Worm (Caenorhabditis elegans): ENCODE results near the gene Y39G8B.9.

DNA sequence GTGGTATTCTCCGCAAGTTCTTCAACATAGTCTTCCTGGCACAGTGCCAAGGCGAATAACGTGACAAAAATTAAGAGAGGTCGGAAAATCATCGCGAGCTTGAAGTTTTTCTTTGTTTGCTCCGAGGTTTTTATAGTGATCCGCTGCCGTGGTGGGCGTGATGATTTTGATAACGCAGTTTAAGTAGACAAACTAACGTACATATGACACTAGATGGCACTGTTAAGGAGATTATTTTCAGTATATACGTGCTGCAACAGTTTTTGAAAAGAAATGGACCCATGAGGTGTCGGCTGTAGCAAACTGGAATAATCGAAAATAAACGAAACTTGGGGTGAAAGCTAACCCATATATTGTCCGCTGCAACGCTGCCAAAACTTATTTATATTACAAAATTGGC is 21.0 kb downstream of the Y39G8B.9 start, which contains the start of gene F01D5.5:
- TF ChIP-seq med-1 (GFP tag; optimal IDR thresholded peaks at IDR 0.05; ENCODE audit: insufficient read depth) (no peak), klf-2 (GFP tag; conservative IDR thresholded peaks at IDR 0.05) (no peak), flt-1 (GFP tag; IDR thresholded peaks at IDR 0.05) (no peak), ztf-29 (GFP tag; IDR thresholded peaks at IDR 0.05) (no peak), cog-1 (tag; optimal IDR thresholded peaks at IDR 0.05) (no peak), ref-1 (GFP tag; conservative IDR thresholded peaks at IDR 0.05) (no peak)

Measured in whole organism, midembryonic.